Worm (Caenorhabditis elegans) whole organism, L1 larva: ENCODE results near the gene Y105C5A.12.

Experiments used
- ama-1 ChIP-seq: fragments of 150-350 bp; optimal IDR thresholded peaks from 2 replicates; lab custom pipeline; 2014
- ceh-82 ChIP-seq, 3 experiments: fragments of 150-350 bp in 1 of 3; sonication (generic microtip) in 2 of 3; optimal IDR thresholded peaks; 2 replicates each; lab custom pipeline; 2014 to 2017; ENCODE audit warnings: missing biosample characterization in 3 of 3, missing genetic modification characterization in 3 of 3
- lsy-2 ChIP-seq, 2 experiments: fragments of 150-350 bp; optimal IDR thresholded peaks; 2 replicates each; lab custom pipeline; 2014; ENCODE audit warnings: missing biosample characterization in 2 of 2, missing genetic modification characterization in 2 of 2
- mef-2 ChIP-seq: fragments of 150-350 bp; optimal IDR thresholded peaks from 2 replicates; lab custom pipeline; 2014; ENCODE audit warnings: missing biosample characterization, missing genetic modification characterization
- mep-1 ChIP-seq: fragments of 150-350 bp; optimal IDR thresholded peaks from 2 replicates; lab custom pipeline; 2014; ENCODE audit warnings: missing biosample characterization, missing genetic modification characterization
- nhr-28 ChIP-seq: fragments of 150-350 bp; optimal IDR thresholded peaks from 2 replicates; lab custom pipeline; 2014; ENCODE audit warnings: missing biosample characterization, missing genetic modification characterization
- nhr-85 ChIP-seq: sonication (generic microtip); peaks from one replicate; lab custom pipeline; 2016; ENCODE audit warnings: missing genetic modification characterization, inconsistent platforms, missing compliant biosample characterization
- snpc-4 ChIP-seq: fragments of 150-350 bp; optimal IDR thresholded peaks from 2 replicates; lab custom pipeline; 2014; ENCODE audit warnings: missing biosample characterization, missing genetic modification characterization
- sup-37 ChIP-seq: fragments of 200-800 bp; sonication (Bioruptor generic); optimal IDR thresholded peaks from 2 replicates; lab custom pipeline; 2018; ENCODE audit warnings: mild to moderate bottlenecking, missing genetic modification characterization, missing compliant biosample characterization
- unc-62 ChIP-seq: fragments of 150-350 bp; optimal IDR thresholded peaks from 2 replicates; lab custom pipeline; 2014; ENCODE audit warnings: missing biosample characterization, missing genetic modification reagents, missing genetic modification characterization
- unc-86 ChIP-seq: sonication (generic microtip); optimal IDR thresholded peaks from 2 replicates; lab custom pipeline; 2016; ENCODE audit warnings: missing genetic modification characterization, missing compliant biosample characterization

ce11 chrIV:15591975-15592374 lies 49.6 kb downstream of the Y105C5A.12 start:
- TF ChIP-seq sup-37 (GFP tag; lab: Kevin White, UChicago) (no peak), unc-62 (GFP tag; lab: Kevin White, UChicago) (no peak), mef-2 (no peak), nhr-85 (tag; lab: Kevin White, UChicago) (no peak), nhr-28 (tag; lab: Kevin White, UChicago) (no peak), lsy-2 (tag; optimal IDR thresholded peaks at IDR 0.05; lab: Kevin White, UChicago) (no peak), ama-1 (no peak), snpc-4 (tag; lab: Kevin White, UChicago) (no peak), ceh-82 (tag; optimal IDR thresholded peaks at IDR 0.05; lab: Kevin White, UChicago) (no peak), unc-86 (tag; lab: Kevin White, UChicago) (no peak), mep-1 (tag; lab: Kevin White, UChicago) (no peak)
